Fruit fly (Drosophila melanogaster): Measurements from ENCODE around the gene csw.

csw gene

dm6 chrX:2134226-2134880 is 40.3 kb downstream of the csw start (continued):
- TF ChIP-seq CG1602 (GFP tag; optimal IDR thresholded peaks at IDR 0.05) (peak; percentile 61), CG1792 (GFP tag; optimal IDR thresholded peaks at IDR 0.05) (peak; percentile 58), Lpt (GFP tag; optimal IDR thresholded peaks at IDR 0.05) (no peak), CG12299 (tag; optimal IDR thresholded peaks at IDR 0.05) (peak; percentile 50), CG6854 (GFP tag; optimal IDR thresholded peaks at IDR 0.05) (peak; percentile 28), CG1233 (GFP tag; optimal IDR thresholded peaks at IDR 0.05) (peak; percentile 46), nau (GFP tag; optimal IDR thresholded peaks at IDR 0.05) (no peak), CG6254 (GFP tag; optimal IDR thresholded peaks at IDR 0.05) (peak; percentile 66), Myb (GFP tag; optimal IDR thresholded peaks at IDR 0.05) (peak; percentile 24), Bdp1 (GFP tag; optimal IDR thresholded peaks at IDR 0.05) (no peak), fru (optimal IDR thresholded peaks at IDR 0.05) (no peak), CG14441 (GFP tag; IDR thresholded peaks at IDR 0.05) (peak; percentile 51; the same call in 1 of the 2 replicates), gsb-n (tag; optimal IDR thresholded peaks at IDR 0.05) (peak; percentile 41), row (GFP tag; IDR thresholded peaks at IDR 0.05) (peak; percentile 74), CG42726 (GFP tag; IDR thresholded peaks at IDR 0.05; ENCODE audit: partially characterized antibody) (no peak), fu2 (GFP tag; optimal IDR thresholded peaks at IDR 0.05) (peak; percentile 35), C15 (GFP tag; IDR thresholded peaks at IDR 0.05) (no peak), CG6683 (GFP tag; optimal IDR thresholded peaks at IDR 0.05) (peak; percentile 14), CG7372 (GFP tag; IDR thresholded peaks at IDR 0.05) (no peak), CG10366 (GFP tag; IDR thresholded peaks at IDR 0.05) (peak; percentile 37), CG30431 (GFP tag; optimal IDR thresholded peaks at IDR 0.05) (peak; percentile 60), CG10209 (GFP tag; optimal IDR thresholded peaks at IDR 0.05) (peak; percentile 58), ind (GFP tag; optimal IDR thresholded peaks at IDR 0.05) (peak; percentile 69), unpg (GFP tag; optimal IDR thresholded peaks at IDR 0.05) (peak; percentile 71), sima (GFP tag; optimal IDR thresholded peaks at IDR 0.05) (peak; percentile 59), gcm2 (GFP tag; optimal IDR thresholded peaks at IDR 0.05) (no peak), HLH3B (GFP tag; IDR thresholded peaks at IDR 0.05) (peak; percentile 74), CG11085 (GFP tag; IDR thresholded peaks at IDR 0.05) (peak; percentile 24; the same call in 1 of the 2 replicates), CG32532 (GFP tag; IDR thresholded peaks at IDR 0.05) (peak; percentile 70), usp (GFP tag; optimal IDR thresholded peaks at IDR 0.05) (no peak), tio (GFP tag; optimal IDR thresholded peaks at IDR 0.05) (peak; percentile 34), pan (optimal IDR thresholded peaks at IDR 0.05) (no peak), pan (GFP tag; optimal IDR thresholded peaks at IDR 0.05 in 1 of 2, IDR thresholded peaks at IDR 0.05 in 1 of 2) (peak in 1 of 2 experiments; percentile 72), odd (GFP tag; optimal IDR thresholded peaks at IDR 0.05) (peak; percentile 37), Rfx (GFP tag; IDR thresholded peaks at IDR 0.05) (peak; percentile 39), CG12071 (GFP tag; optimal IDR thresholded peaks at IDR 0.05) (peak; percentile 64), Bteb2 (GFP tag; optimal IDR thresholded peaks at IDR 0.05) (peak; percentile 36), Spps (tag; optimal IDR thresholded peaks at IDR 0.05) (peak; percentile 37), CG7786 (GFP tag; optimal IDR thresholded peaks at IDR 0.05) (peak; percentile 18), sqz (GFP tag; optimal IDR thresholded peaks at IDR 0.05) (no peak), CG15601 (tag; optimal IDR thresholded peaks at IDR 0.05) (peak; percentile 71), Aef1 (GFP tag; IDR thresholded peaks at IDR 0.05) (peak; percentile 29; the same call in 2 of the 3 replicates), run (tag; optimal IDR thresholded peaks at IDR 0.05) (peak; percentile 26), ssp (GFP tag; IDR thresholded peaks at IDR 0.05) (peak; percentile 40), dan (GFP tag; IDR thresholded peaks at IDR 0.05) (0 out of 2 replicates have a peak, but pooled peaks have one; percentile 28), nerfin-1 (tag; optimal IDR thresholded peaks at IDR 0.05) (peak; percentile 83), p53 (GFP tag; optimal IDR thresholded peaks at IDR 0.05) (no peak), Mad (GFP tag; optimal IDR thresholded peaks at IDR 0.05) (peak; percentile 51), Pdp1 (GFP tag; optimal IDR thresholded peaks at IDR 0.05) (peak; percentile 47 to 65), Hr3 (GFP tag; optimal IDR thresholded peaks at IDR 0.05) (peak; percentile 54), CG9817 (tag; optimal IDR thresholded peaks at IDR 0.05) (peak; percentile 56)

Data from whole organism, embryonic.